Fruit fly (Drosophila melanogaster) Kc167 (cell line): ENCODE results near the gene Hsp67Ba.

ENCODE experiments used
- Myc ChIP-seq: fragments of >200 bp; optimal IDR thresholded peaks from 2 replicates; lab custom pipeline; 2017; ENCODE audit warnings: missing external identifiers
- Sin3A ChIP-seq: fragments of >200 bp; optimal IDR thresholded peaks from 2 replicates; lab custom pipeline; 2018; ENCODE audit warnings: missing external identifiers
- h ChIP-seq: fragments of >200 bp; optimal IDR thresholded peaks from 3 replicates; lab custom pipeline; 2018; ENCODE audit warnings: missing external identifiers
- insv ChIP-seq: fragments of >200 bp; optimal IDR thresholded peaks from 3 replicates; lab custom pipeline; 2018; ENCODE audit warnings: missing external identifiers
- psq ChIP-seq: fragments of >200 bp; optimal IDR thresholded peaks from 2 replicates; lab custom pipeline; 2017; ENCODE audit warnings: missing external identifiers
- ttk ChIP-seq: sonication (Bioruptor generic); optimal IDR thresholded peaks from 2 replicates; lab custom pipeline; 2017; ENCODE audit warnings: missing external identifiers

DNA sequence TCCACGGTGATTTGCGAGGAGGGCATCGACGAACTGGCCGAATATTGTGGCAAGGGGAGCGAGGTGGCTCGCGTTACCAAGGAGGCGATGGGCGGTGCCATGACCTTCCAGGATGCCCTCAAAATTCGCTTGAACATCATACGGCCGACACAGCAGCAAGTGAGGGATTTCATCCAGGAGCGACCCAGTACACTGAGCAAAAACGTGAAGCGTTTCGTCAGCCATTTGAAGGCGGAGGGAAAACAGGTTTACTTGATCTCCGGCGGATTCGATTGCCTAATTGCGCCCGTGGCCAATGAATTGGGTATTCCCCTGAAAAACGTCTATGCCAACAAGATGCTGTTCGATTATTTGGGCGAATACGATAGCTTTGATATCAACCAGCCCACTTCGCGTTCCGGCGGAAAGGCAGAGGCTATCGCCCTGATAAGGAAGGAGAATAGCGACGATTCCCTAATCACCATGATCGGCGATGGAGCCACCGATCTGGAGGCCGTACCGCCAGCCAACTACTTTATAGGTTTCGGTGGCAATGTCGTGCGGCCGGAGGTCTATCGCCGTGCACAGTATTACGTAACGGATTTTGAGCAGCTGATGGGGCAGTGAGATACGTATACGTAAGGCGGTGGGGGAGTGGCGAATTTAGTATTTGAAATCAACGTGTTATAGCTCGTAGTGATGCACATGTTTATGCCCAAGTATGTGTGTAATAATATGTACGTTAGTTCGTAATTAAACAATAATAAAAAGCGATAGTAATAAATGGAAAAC, 44.6 kb upstream of the Hsp67Ba start:
- TF ChIP-seq psq (no peak), Sin3A (lab: Kevin White, UChicago) (no peak), Myc (lab: Kevin White, UChicago) (no peak), h (lab: Kevin White, UChicago) (no peak), ttk (lab: Kevin White, UChicago) (no peak), insv (no peak)
